Fruit fly (Drosophila melanogaster) whole organism, embryonic: ENCODE measurements around the gene mRpL37.

Experiments
- BEAF-32 ChIP-seq: fragments of 200-800 bp; sonication (Bioruptor generic); optimal IDR thresholded peaks from 3 replicates; lab custom pipeline; 2017; ENCODE audit warnings: missing biosample characterization, missing genetic modification characterization, mild to moderate bottlenecking, moderate library complexity, missing genetic modification reagents
- CG10267 ChIP-seq: fragments of 200-800 bp; sonication (Bioruptor generic); optimal IDR thresholded peaks from 2 replicates; lab custom pipeline; 2018; ENCODE audit warnings: missing biosample characterization, mild to moderate bottlenecking, missing genetic modification characterization, moderate library complexity
- CG10274 ChIP-seq: fragments of 200-800 bp; sonication (Bioruptor generic); optimal IDR thresholded peaks from 3 replicates; lab custom pipeline; 2017; ENCODE audit warnings: missing biosample characterization, mild to moderate bottlenecking, missing genetic modification characterization
- CG12299 ChIP-seq: fragments of 200-800 bp; sonication (Bioruptor generic); optimal IDR thresholded peaks from 2 replicates; lab custom pipeline; 2018; ENCODE audit warnings: missing biosample characterization, mild to moderate bottlenecking, missing genetic modification characterization
- CG12744 ChIP-seq: fragments of 200-800 bp; sonication (Bioruptor generic); optimal IDR thresholded peaks from 2 replicates; lab custom pipeline; 2016; ENCODE audit warnings: missing biosample characterization, missing genetic modification characterization
- CG17328 ChIP-seq: fragments of 200-800 bp; sonication (Bioruptor generic); IDR thresholded peaks from 2 replicates; pipeline ENCODE4 v1.3.6; 2022; ENCODE audit warnings: missing biosample characterization, missing genetic modification characterization
- CG17802 ChIP-seq: fragments of 200-800 bp; sonication (Bioruptor generic); optimal IDR thresholded peaks from 2 replicates; lab custom pipeline; 2018; ENCODE audit warnings: missing biosample characterization, mild to moderate bottlenecking, missing genetic modification characterization, moderate library complexity
- CG18599 ChIP-seq: fragments of 200-800 bp; sonication (Bioruptor generic); optimal IDR thresholded peaks from 3 replicates; lab custom pipeline; 2017; ENCODE audit warnings: missing biosample characterization, missing genetic modification characterization, mild to moderate bottlenecking, moderate library complexity, missing genetic modification reagents
- CG3281 ChIP-seq: fragments of 200-800 bp; sonication (Bioruptor generic); optimal IDR thresholded peaks from 3 replicates; lab custom pipeline; 2017; ENCODE audit warnings: missing biosample characterization, mild to moderate bottlenecking, missing genetic modification characterization
- CG4360 ChIP-seq: fragments of 200-800 bp; sonication (Bioruptor generic); IDR thresholded peaks from 2 replicates; pipeline ENCODE4 v1.3.6; 2022; ENCODE audit warnings: missing biosample characterization, missing genetic modification characterization
- CG4404 ChIP-seq: fragments of 200-800 bp; sonication (Bioruptor generic); IDR thresholded peaks from 2 replicates; pipeline ENCODE4 v1.3.6; 2022; ENCODE audit warnings: missing biosample characterization, missing genetic modification characterization
- CG4424 ChIP-seq: fragments of 200-800 bp; sonication (Bioruptor generic); optimal IDR thresholded peaks from 3 replicates; lab custom pipeline; 2016; ENCODE audit warnings: missing biosample characterization, missing genetic modification characterization
- CG4617 ChIP-seq: fragments of 200-800 bp; sonication (Bioruptor generic); optimal IDR thresholded peaks from 3 replicates; lab custom pipeline; 2016; ENCODE audit warnings: missing biosample characterization, missing genetic modification characterization, borderline replicate concordance
- CG7556 ChIP-seq: fragments of 200-800 bp; sonication (Bioruptor generic); optimal IDR thresholded peaks from 2 replicates; lab custom pipeline; 2017; ENCODE audit warnings: missing biosample characterization, mild to moderate bottlenecking, missing genetic modification characterization
- CG7786 ChIP-seq: fragments of 200-800 bp; sonication (Bioruptor generic); optimal IDR thresholded peaks from 2 replicates; lab custom pipeline; 2016; ENCODE audit warnings: missing biosample characterization, missing genetic modification characterization
- CG8924 ChIP-seq: fragments of 200-800 bp; optimal IDR thresholded peaks from 3 replicates; lab custom pipeline; 2019; ENCODE audit warnings: missing biosample characterization, mild to moderate bottlenecking, missing genetic modification characterization, moderate library complexity
- CG9797 ChIP-seq: fragments of 200-800 bp; sonication (Bioruptor generic); optimal IDR thresholded peaks from 3 replicates; lab custom pipeline; 2018; ENCODE audit warnings: missing biosample characterization, mild to moderate bottlenecking, missing genetic modification characterization
- D ChIP-seq, 2 experiments: fragments of 200-800 bp in 1 of 2; fragments of >200 bp in 1 of 2; sonication (Bioruptor generic) in 1 of 2; optimal IDR thresholded peaks; 2 replicates in 1 of 2; 3 replicates in 1 of 2; lab custom pipeline; 2017; ENCODE audit warnings: mild to moderate bottlenecking in 1 of 2, missing biosample characterization in 1 of 2, missing genetic modification characterization in 1 of 2, missing genetic modification reagents in 1 of 2
- D19B ChIP-seq: fragments of 200-800 bp; sonication (Bioruptor generic); optimal IDR thresholded peaks from 2 replicates; lab custom pipeline; 2017; ENCODE audit warnings: missing biosample characterization, mild to moderate bottlenecking, missing genetic modification characterization
- Dbx ChIP-seq: fragments of 200-800 bp; sonication (Bioruptor generic); IDR thresholded peaks from 3 replicates; pipeline ENCODE4 v1.3.6; 2022; ENCODE audit warnings: missing biosample characterization, missing genetic modification characterization
- Dp ChIP-seq: fragments of 200-800 bp; sonication (Bioruptor generic); optimal IDR thresholded peaks from 2 replicates; lab custom pipeline; 2018; ENCODE audit warnings: missing biosample characterization, mild to moderate bottlenecking, missing genetic modification characterization, moderate library complexity
- E2f2 ChIP-seq: fragments of 200-800 bp; sonication (Bioruptor generic); IDR thresholded peaks from 2 replicates; pipeline ENCODE4 v1.3.6; 2022; ENCODE audit warnings: missing biosample characterization, missing genetic modification characterization
- HLH4C ChIP-seq: fragments of 200-800 bp; sonication (Bioruptor generic); IDR thresholded peaks from 3 replicates; pipeline ENCODE4 v1.3.6; 2022; ENCODE audit warnings: missing biosample characterization, missing genetic modification characterization; ENCODE audit not compliant: partially characterized antibody
- Hr51 ChIP-seq, 2 experiments: fragments of 200-800 bp; sonication (Bioruptor generic); optimal IDR thresholded peaks; 2 replicates in 1 of 2; 3 replicates in 1 of 2; lab custom pipeline; 2016 to 2018; ENCODE audit warnings: missing biosample characterization in 2 of 2, missing genetic modification characterization in 2 of 2, mild to moderate bottlenecking in 1 of 2, moderate library complexity in 1 of 2
- Hsf ChIP-seq: fragments of 200-800 bp; sonication (Bioruptor generic); optimal IDR thresholded peaks from 3 replicates; lab custom pipeline; 2016; ENCODE audit warnings: missing biosample characterization, missing genetic modification characterization
- MBD-R2 ChIP-seq: fragments of 200-800 bp; sonication (Bioruptor generic); IDR thresholded peaks from 2 replicates; pipeline ENCODE4 v1.3.6; 2022; ENCODE audit warnings: missing biosample characterization, missing genetic modification characterization
- MESR4 ChIP-seq: fragments of 200-800 bp; sonication (Bioruptor generic); optimal IDR thresholded peaks from 2 replicates; lab custom pipeline; 2018; ENCODE audit warnings: missing biosample characterization, mild to moderate bottlenecking, missing genetic modification characterization, moderate library complexity
- NFAT ChIP-seq: fragments of 200-800 bp; sonication (Bioruptor generic); IDR thresholded peaks from 2 replicates; pipeline ENCODE4 v1.3.6; 2022; ENCODE audit warnings: missing biosample characterization, missing genetic modification characterization
- Optix ChIP-seq: fragments of 200-800 bp; sonication (Bioruptor generic); IDR thresholded peaks from 3 replicates; pipeline ENCODE4 v1.3.6; 2022; ENCODE audit warnings: missing biosample characterization, missing genetic modification characterization
- Six4 ChIP-seq: fragments of 200-800 bp; sonication (Bioruptor generic); optimal IDR thresholded peaks from 2 replicates; lab custom pipeline; 2016; ENCODE audit warnings: missing biosample characterization, missing genetic modification characterization
- Spps ChIP-seq: fragments of 200-800 bp; sonication (Bioruptor generic); optimal IDR thresholded peaks from 2 replicates; lab custom pipeline; 2018; ENCODE audit warnings: missing biosample characterization, mild to moderate bottlenecking, missing genetic modification characterization
- br ChIP-seq: fragments of >200 bp; optimal IDR thresholded peaks from 2 replicates; lab custom pipeline; 2017
- cas ChIP-seq: fragments of 200-800 bp; sonication (Bioruptor generic); IDR thresholded peaks from 2 replicates; pipeline ENCODE4 v1.3.6; 2022; ENCODE audit warnings: missing biosample characterization, missing genetic modification characterization
- eve ChIP-seq, 2 experiments: fragments of >200 bp; optimal IDR thresholded peaks; 2 replicates each; lab custom pipeline; 2017; ENCODE audit warnings: missing biosample characterization in 2 of 2, missing genetic modification characterization in 2 of 2
- gfzf ChIP-seq: fragments of 200-800 bp; sonication (Bioruptor generic); optimal IDR thresholded peaks from 2 replicates; lab custom pipeline; 2016; ENCODE audit warnings: missing biosample characterization, mild to moderate bottlenecking, missing genetic modification characterization, moderate library complexity
- gro ChIP-seq: fragments of 200-800 bp; sonication (Bioruptor generic); optimal IDR thresholded peaks from 2 replicates; lab custom pipeline; 2016; ENCODE audit warnings: missing biosample characterization, missing genetic modification characterization
- ind ChIP-seq: fragments of 200-800 bp; sonication (Bioruptor generic); optimal IDR thresholded peaks from 3 replicates; lab custom pipeline; 2016; ENCODE audit warnings: missing biosample characterization, missing genetic modification characterization
- org-1 ChIP-seq: fragments of 200-800 bp; sonication (Bioruptor generic); optimal IDR thresholded peaks from 2 replicates; lab custom pipeline; 2017; ENCODE audit warnings: missing biosample characterization, missing genetic modification characterization
- otp ChIP-seq: fragments of 200-800 bp; sonication (Bioruptor generic); IDR thresholded peaks from 3 replicates; pipeline ENCODE4, ENCODE4 v1.3.6; 2022; ENCODE audit warnings: missing biosample characterization, missing genetic modification characterization
- prd ChIP-seq, 3 experiments: fragments of >200 bp in 2 of 3; fragments of 200-800 bp in 1 of 3; sonication (Bioruptor generic) in 1 of 3; optimal IDR thresholded peaks in 2 of 3; IDR thresholded peaks in 1 of 3; 2 replicates in 2 of 3; 3 replicates in 1 of 3; pipeline versions ENCODE4 v1.3.6 to Lab custom; 2017 to 2022; ENCODE audit warnings: missing biosample characterization in 1 of 3, missing genetic modification characterization in 1 of 3
- pum ChIP-seq: fragments of 200-800 bp; sonication (Bioruptor generic); optimal IDR thresholded peaks from 2 replicates; lab custom pipeline; 2016; ENCODE audit warnings: missing biosample characterization, missing genetic modification characterization
- pzg ChIP-seq: fragments of 200-800 bp; sonication (Bioruptor generic); optimal IDR thresholded peaks from 3 replicates; lab custom pipeline; 2018; ENCODE audit warnings: missing biosample characterization, mild to moderate bottlenecking, missing genetic modification characterization, moderate library complexity
- scrt ChIP-seq: fragments of 200-800 bp; sonication (Bioruptor generic); optimal IDR thresholded peaks from 2 replicates; lab custom pipeline; 2018; ENCODE audit warnings: missing biosample characterization, mild to moderate bottlenecking, missing genetic modification characterization, moderate library complexity
- seq ChIP-seq: fragments of 200-800 bp; sonication (Bioruptor generic); IDR thresholded peaks from 2 replicates; pipeline ENCODE4 v1.3.6; 2022; ENCODE audit warnings: missing biosample characterization, missing genetic modification characterization
- sima ChIP-seq: fragments of 200-800 bp; sonication (Bioruptor generic); optimal IDR thresholded peaks from 2 replicates; lab custom pipeline; 2016; ENCODE audit warnings: missing biosample characterization, missing genetic modification characterization
- sob ChIP-seq: fragments of 200-800 bp; sonication (Bioruptor generic); IDR thresholded peaks from 2 replicates; pipeline ENCODE4 v1.3.6; 2022; ENCODE audit warnings: missing biosample characterization, missing genetic modification characterization
- trem ChIP-seq: fragments of 200-800 bp; optimal IDR thresholded peaks from 3 replicates; lab custom pipeline; 2019; ENCODE audit warnings: missing biosample characterization, mild to moderate bottlenecking, missing genetic modification characterization, moderate library complexity

The mRpL37 gene

dm6 chr3R:10767526-10767925 is 16.4 kb downstream of the mRpL37 start, which contains the start of gene TfIIFbeta:
Gene TfIIFbeta, minus strand, starts transcription at chr3R:10767804.
- no peak for TF ChIP-seq CG8924 (tag; lab: Kevin White, UChicago)
- TF ChIP-seq CG12744 (GFP tag; lab: Kevin White, UChicago): no peak
- no peak for TF ChIP-seq ind
- peak; percentile 16 for TF ChIP-seq BEAF-32 (GFP tag; lab: Kevin White, UChicago)
- TF ChIP-seq trem (tag; lab: Kevin White, UChicago): peak; percentile 22
- TF ChIP-seq org-1 (GFP tag; lab: Kevin White, UChicago): no peak
- TF ChIP-seq CG4360 (GFP tag; lab: Robert Waterston, UW): peak; percentile 97
- TF ChIP-seq sob (GFP tag; lab: Robert Waterston, UW): no peak
- no peak for TF ChIP-seq cas (GFP tag; lab: Robert Waterston, UW)
- no peak for TF ChIP-seq CG7556
- TF ChIP-seq eve (GFP tag; optimal IDR thresholded peaks at IDR 0.05; lab: Kevin White, UChicago): no peak
- TF ChIP-seq MBD-R2 (GFP tag; lab: Robert Waterston, UW): peak; percentile 67
- TF ChIP-seq D (optimal IDR thresholded peaks at IDR 0.05; lab: Kevin White, UChicago): no peak
- no peak for TF ChIP-seq D (GFP tag; optimal IDR thresholded peaks at IDR 0.05; lab: Kevin White, UChicago)
- TF ChIP-seq HLH4C: no peak
- peak; percentile 7 for TF ChIP-seq CG10267 (tag; lab: Kevin White, UChicago)
- TF ChIP-seq CG17802 (tag; lab: Kevin White, UChicago): no peak
- TF ChIP-seq CG17328 (GFP tag; lab: Robert Waterston, UW): no peak
- no peak for TF ChIP-seq pum (GFP tag; lab: Kevin White, UChicago)
- no peak for TF ChIP-seq CG4424 (GFP tag; lab: Kevin White, UChicago)
- peak; percentile 50 for TF ChIP-seq pzg
- no peak for TF ChIP-seq Hr51 (GFP tag; optimal IDR thresholded peaks at IDR 0.05; lab: Kevin White, UChicago)
- peak; percentile 85 for TF ChIP-seq gfzf (GFP tag; lab: Kevin White, UChicago)
- TF ChIP-seq scrt (GFP tag; lab: Kevin White, UChicago): no peak
- TF ChIP-seq CG3281 (GFP tag; lab: Kevin White, UChicago): no peak
- TF ChIP-seq CG4617 (GFP tag; lab: Kevin White, UChicago): peak; percentile 62
- no peak for TF ChIP-seq Spps (tag; lab: Kevin White, UChicago)
- TF ChIP-seq Dbx (GFP tag; lab: Robert Waterston, UW): 0 out of 3 replicates have a peak, but pooled peaks have one; percentile 13
- no peak for TF ChIP-seq CG10274 (GFP tag; lab: Kevin White, UChicago)
- TF ChIP-seq Six4: no peak
- TF ChIP-seq seq: no peak
- no peak for TF ChIP-seq D19B (GFP tag; lab: Kevin White, UChicago)
- TF ChIP-seq br: no peak
- no peak for TF ChIP-seq Optix (GFP tag; lab: Robert Waterston, UW)
- no peak for TF ChIP-seq sima (GFP tag; lab: Kevin White, UChicago)
- no peak for TF ChIP-seq Hsf
- TF ChIP-seq CG18599 (GFP tag; lab: Kevin White, UChicago): no peak
- TF ChIP-seq MESR4 (GFP tag; lab: Kevin White, UChicago): peak; percentile 62
- TF ChIP-seq CG4404 (GFP tag; lab: Robert Waterston, UW): no peak
- TF ChIP-seq Dp: peak; percentile 87
- TF ChIP-seq otp (GFP tag; lab: Robert Waterston, UW): no peak
- TF ChIP-seq CG7786 (GFP tag; lab: Kevin White, UChicago): no peak
- no peak for TF ChIP-seq NFAT (GFP tag; lab: Robert Waterston, UW)
- no peak for TF ChIP-seq CG12299 (tag; lab: Kevin White, UChicago)
- peak; percentile 62 for TF ChIP-seq CG9797 (GFP tag; lab: Kevin White, UChicago)
- peak; percentile 90 for TF ChIP-seq E2f2 (GFP tag; lab: Robert Waterston, UW)
- no peak for TF ChIP-seq gro (GFP tag; lab: Kevin White, UChicago)
- no peak for TF ChIP-seq prd (optimal IDR thresholded peaks at IDR 0.05; lab: Kevin White, UChicago)
- TF ChIP-seq prd (GFP tag; IDR thresholded peaks at IDR 0.05; lab: Robert Waterston, UW): no peak
